Worm (Caenorhabditis elegans): Measurements from ENCODE around the gene col-117.
A peak's percentile ranks its signal among the peaks of the same experiment; 100 is the strongest.

Gene col-117

ce11 chrIV:8830591-8830990, 6.6 kb upstream of the col-117 start, which contains the start of gene T28C6.8 (continued):
- TF ChIP-seq ceh-82 (tag; optimal IDR thresholded peaks at IDR 0.05) = no peak
- no peak for TF ChIP-seq unc-62 (GFP tag; optimal IDR thresholded peaks at IDR 0.05 in 1 of 2)
- no peak for TF ChIP-seq unc-62 (tag; optimal IDR thresholded peaks at IDR 0.05)
- TF ChIP-seq attf-4 (tag; optimal IDR thresholded peaks at IDR 0.05) = no peak
- TF ChIP-seq ZK337.2 (GFP tag; IDR thresholded peaks at IDR 0.05) = no peak
- TF ChIP-seq Y5F2A.4 (GFP tag; optimal IDR thresholded peaks at IDR 0.05) = no peak
- TF ChIP-seq ama-1 (optimal IDR thresholded peaks at IDR 0.05) = no peak
- peak; percentile 77 for TF ChIP-seq nhr-77 (tag; optimal IDR thresholded peaks at IDR 0.05)
- no peak for TF ChIP-seq lin-29 (GFP tag; IDR thresholded peaks at IDR 0.05)
- TF ChIP-seq php-3 (GFP tag; IDR thresholded peaks at IDR 0.05) = no peak
- TF ChIP-seq mxl-3 (GFP tag; optimal IDR thresholded peaks at IDR 0.05) = peak; percentile 83
- TF ChIP-seq dmd-8 (GFP tag; IDR thresholded peaks at IDR 0.05) = no peak
- TF ChIP-seq set-16 (GFP tag; IDR thresholded peaks at IDR 0.05) = no peak
- TF ChIP-seq lim-7 (GFP tag; IDR thresholded peaks at IDR 0.05) = no peak
- no peak for TF ChIP-seq spr-3 (GFP tag; optimal IDR thresholded peaks at IDR 0.05)
- TF ChIP-seq mes-2 (tag; optimal IDR thresholded peaks at IDR 0.05; ENCODE audit: poor library complexity, severe bottlenecking) = peak; percentile 29
- TF ChIP-seq nhr-237 (tag; optimal IDR thresholded peaks at IDR 0.05) = no peak
- TF ChIP-seq R02D3.7 (tag; optimal IDR thresholded peaks at IDR 0.05) = no peak
- TF ChIP-seq mep-1 (tag; optimal IDR thresholded peaks at IDR 0.05) = peak; percentile 23
- no peak for TF ChIP-seq snpc-4 (tag; optimal IDR thresholded peaks at IDR 0.05)
- TF ChIP-seq saeg-2 (GFP tag; IDR thresholded peaks at IDR 0.05) = no peak
- no peak for TF ChIP-seq nhr-25 (tag; optimal IDR thresholded peaks at IDR 0.05; ENCODE audit: borderline replicate concordance, insufficient read depth)
- no peak for TF ChIP-seq arid-1 (GFP tag; conservative IDR thresholded peaks at IDR 0.05)
- TF ChIP-seq zfp-2 (tag; optimal IDR thresholded peaks at IDR 0.05) = no peak
- TF ChIP-seq ceh-44 (GFP tag; IDR thresholded peaks at IDR 0.05) = no peak
- TF ChIP-seq nhr-6 (tag; optimal IDR thresholded peaks at IDR 0.05) = no peak
- no peak for TF ChIP-seq spr-1 (tag; optimal IDR thresholded peaks at IDR 0.05)
- TF ChIP-seq lin-13 (GFP tag; optimal IDR thresholded peaks at IDR 0.05) = peak; percentile 16
- no peak for TF ChIP-seq zag-1 (tag; optimal IDR thresholded peaks at IDR 0.05)
- TF ChIP-seq dmd-6 (GFP tag; IDR thresholded peaks at IDR 0.05) = peak; percentile 46
- TF ChIP-seq pqm-1 (tag; optimal IDR thresholded peaks at IDR 0.05) = peak; percentile 22
- 0 out of 2 replicates have a peak, but pooled peaks have one; percentile 46 for TF ChIP-seq hmg-1.1 (GFP tag; IDR thresholded peaks at IDR 0.05)
- TF ChIP-seq madf-5 (GFP tag; IDR thresholded peaks at IDR 0.05) = no peak
- no peak for TF ChIP-seq rbr-2 (tag; optimal IDR thresholded peaks at IDR 0.05)
- no peak for TF ChIP-seq nhr-102 (tag; optimal IDR thresholded peaks at IDR 0.05)
- no peak for TF ChIP-seq vab-7 (GFP tag; IDR thresholded peaks at IDR 0.05)
- TF ChIP-seq nhr-42 (GFP tag; IDR thresholded peaks at IDR 0.05) = no peak
- no peak for TF ChIP-seq F37D6.2 (tag; optimal IDR thresholded peaks at IDR 0.05)
- no peak for TF ChIP-seq zfp-3 (GFP tag; conservative IDR thresholded peaks at IDR 0.05)
- TF ChIP-seq Y105C5A.15 (GFP tag; IDR thresholded peaks at IDR 0.05) = no peak
- no peak for TF ChIP-seq skn-1 (tag; optimal IDR thresholded peaks at IDR 0.05)
- no peak for TF ChIP-seq ctbp-1 (GFP tag; IDR thresholded peaks at IDR 0.05)
- TF ChIP-seq zip-11 (GFP tag; IDR thresholded peaks at IDR 0.05) = no peak
- TF ChIP-seq ces-1 (GFP tag; optimal IDR thresholded peaks at IDR 0.05) = no peak
- TF ChIP-seq daf-16 (GFP tag; optimal IDR thresholded peaks at IDR 0.05) = no peak
- TF ChIP-seq daf-16 (tag; optimal IDR thresholded peaks at IDR 0.05) = peak; percentile 93
- TF ChIP-seq hlh-11 (tag; optimal IDR thresholded peaks at IDR 0.05) = peak; percentile 84
- TF ChIP-seq egl-27 (tag; optimal IDR thresholded peaks at IDR 0.05) = no peak
- TF ChIP-seq T20F7.1 (GFP tag; optimal IDR thresholded peaks at IDR 0.05) = no peak
- TF ChIP-seq egl-43 (GFP tag; IDR thresholded peaks at IDR 0.05) = no peak
- no peak for TF ChIP-seq daf-19 (GFP tag; conservative IDR thresholded peaks at IDR 0.05)
- no peak for TF ChIP-seq D1046.2 (GFP tag; IDR thresholded peaks at IDR 0.05)
- peak; percentile 64 for TF ChIP-seq nhr-11 (tag; optimal IDR thresholded peaks at IDR 0.05)
- TF ChIP-seq lin-15B (tag; optimal IDR thresholded peaks at IDR 0.05) = no peak
